Worm (Caenorhabditis elegans) whole organism, young adult: ENCODE results near the gene fbxc-54.

Source experiments
- D2030.7 ChIP-seq: fragments of 200-800 bp; sonication (Bioruptor generic); IDR thresholded peaks from 2 replicates; pipeline ENCODE4 v1.3.6; 2022; ENCODE audit warnings: missing genetic modification reagents, missing genetic modification characterization, missing compliant biosample characterization
- F37B4.10 ChIP-seq: fragments of 200-800 bp; sonication (Bioruptor generic); IDR thresholded peaks from 2 replicates; pipeline ENCODE4 v1.3.6; 2022; ENCODE audit warnings: missing genetic modification characterization, missing compliant biosample characterization
- F49E8.2 ChIP-seq: sonication (generic microtip); optimal IDR thresholded peaks from 3 replicates; lab custom pipeline; 2017; ENCODE audit warnings: missing genetic modification characterization, mild to moderate bottlenecking, missing compliant biosample characterization, antibody characterized with exemption, moderate library complexity; ENCODE audit not compliant: insufficient read depth
- K12H6.12 ChIP-seq: fragments of 200-800 bp; sonication (Bioruptor generic); optimal IDR thresholded peaks from 2 replicates; lab custom pipeline; 2018; ENCODE audit warnings: mild to moderate bottlenecking, missing genetic modification characterization, missing compliant biosample characterization
- T26A5.8 ChIP-seq: sonication (generic microtip); optimal IDR thresholded peaks from 2 replicates; lab custom pipeline; 2016; ENCODE audit warnings: missing genetic modification characterization, missing compliant biosample characterization
- atf-7 ChIP-seq: sonication (generic microtip); optimal IDR thresholded peaks from 2 replicates; lab custom pipeline; 2017; ENCODE audit warnings: mild to moderate bottlenecking, missing genetic modification characterization, missing compliant biosample characterization
- attf-5 ChIP-seq: fragments of 200-800 bp; sonication (Bioruptor generic); optimal IDR thresholded peaks from 2 replicates; lab custom pipeline; 2018; ENCODE audit warnings: mild to moderate bottlenecking, missing genetic modification characterization, missing compliant biosample characterization
- cebp-1 ChIP-seq, 2 experiments: fragments of 200-800 bp in 1 of 2; sonication (Bioruptor generic) in 1 of 2; sonication (generic microtip) in 1 of 2; IDR thresholded peaks in 1 of 2; optimal IDR thresholded peaks in 1 of 2; 2 replicates each; pipeline versions ENCODE4 v1.3.6 to Lab custom; 2017 to 2022; ENCODE audit warnings: missing compliant biosample characterization in 2 of 2, missing genetic modification characterization in 2 of 2, mild to moderate bottlenecking in 1 of 2, missing genetic modification reagents in 1 of 2, moderate library complexity in 1 of 2
- cebp-2 ChIP-seq: fragments of 200-800 bp; sonication (Bioruptor generic); IDR thresholded peaks from 2 replicates; pipeline ENCODE4 v1.3.6; 2022; ENCODE audit warnings: missing genetic modification characterization, missing compliant biosample characterization
- ceh-27 ChIP-seq: fragments of 200-800 bp; sonication (Bioruptor generic); optimal IDR thresholded peaks from 2 replicates; lab custom pipeline; 2018; ENCODE audit warnings: mild to moderate bottlenecking, missing genetic modification characterization, moderate library complexity, missing compliant biosample characterization
- ceh-91 ChIP-seq: fragments of 200-800 bp; sonication (Bioruptor generic); IDR thresholded peaks from 2 replicates; pipeline ENCODE4 v1.3.6; 2022; ENCODE audit warnings: missing genetic modification reagents, missing genetic modification characterization, missing compliant biosample characterization
- dox-1 ChIP-seq: fragments of 200-800 bp; sonication (Bioruptor generic); IDR thresholded peaks from 2 replicates; pipeline ENCODE4 v1.3.6; 2022; ENCODE audit warnings: missing genetic modification reagents, missing genetic modification characterization, missing compliant biosample characterization
- dpl-1 ChIP-seq: fragments of 150-350 bp; optimal IDR thresholded peaks from 2 replicates; lab custom pipeline; 2014; ENCODE audit warnings: missing biosample characterization, missing genetic modification reagents, missing genetic modification characterization
- egrh-3 ChIP-seq: fragments of 200-800 bp; sonication (Bioruptor generic); IDR thresholded peaks from 2 replicates; pipeline ENCODE4 v1.3.6; 2022; ENCODE audit warnings: missing genetic modification reagents, missing genetic modification characterization, missing compliant biosample characterization
- ets-4 ChIP-seq: fragments of 200-800 bp; sonication (Bioruptor generic); optimal IDR thresholded peaks from 2 replicates; lab custom pipeline; 2018; ENCODE audit warnings: mild to moderate bottlenecking, missing genetic modification characterization, missing compliant biosample characterization
- fkh-3 ChIP-seq: sonication (generic microtip); optimal IDR thresholded peaks from 2 replicates; lab custom pipeline; 2016; ENCODE audit warnings: mild to moderate bottlenecking, missing genetic modification characterization, missing compliant biosample characterization
- him-1 ChIP-seq: sonication (generic microtip); optimal IDR thresholded peaks from 2 replicates; lab custom pipeline; 2016; ENCODE audit warnings: missing genotype, missing genetic modification reagents, missing genetic modification characterization, missing compliant biosample characterization
- hmg-20 ChIP-seq: fragments of 200-800 bp; sonication (Bioruptor generic); IDR thresholded peaks from 2 replicates; pipeline ENCODE4 v1.3.6; 2022; ENCODE audit warnings: missing genetic modification reagents, missing genetic modification characterization, missing compliant biosample characterization
- let-607 ChIP-seq, 2 experiments: fragments of 200-800 bp in 1 of 2; sonication (Bioruptor generic) in 1 of 2; sonication (generic microtip) in 1 of 2; optimal IDR thresholded peaks; 2 replicates each; lab custom pipeline; 2016 to 2018; ENCODE audit warnings: mild to moderate bottlenecking in 2 of 2, missing compliant biosample characterization in 2 of 2, missing genetic modification characterization in 2 of 2, moderate library complexity in 2 of 2, missing genotype in 1 of 2
- nfya-1 ChIP-seq: sonication (generic microtip); optimal IDR thresholded peaks from 2 replicates; lab custom pipeline; 2017; ENCODE audit warnings: antibody characterized with exemption, missing compliant biosample characterization, missing genetic modification characterization, borderline replicate concordance; ENCODE audit not compliant: insufficient read depth
- nfyb-1 ChIP-seq: fragments of 200-800 bp; sonication (Bioruptor generic); IDR thresholded peaks from 2 replicates; pipeline ENCODE4 v1.3.6; 2022; ENCODE audit warnings: missing genetic modification reagents, missing genetic modification characterization, missing compliant biosample characterization
- nhr-80 ChIP-seq: sonication (generic microtip); optimal IDR thresholded peaks from 2 replicates; lab custom pipeline; 2016; ENCODE audit warnings: missing genetic modification characterization, missing compliant biosample characterization
- snpc-4 ChIP-seq, 5 experiments: fragments of 150-350 bp in 1 of 5; sonication (generic microtip) in 4 of 5; optimal IDR thresholded peaks; 2 replicates each; lab custom pipeline; 2014 to 2018; ENCODE audit warnings: missing genetic modification characterization in 5 of 5, missing biosample characterization in 3 of 5, antibody characterized with exemption in 2 of 5, mild to moderate bottlenecking in 2 of 5, missing compliant biosample characterization in 2 of 5, missing genotype in 2 of 5, moderate library complexity in 2 of 5, missing genetic modification reagents in 1 of 5

The fbxc-54 gene

ce11 chrII:76662-77061 is 45.1 kb downstream of the fbxc-54 start:
- no peak for TF ChIP-seq fkh-3 (tag; lab: Kevin White, UChicago)
- peak; percentile 82 for TF ChIP-seq nhr-80 (tag; lab: Kevin White, UChicago)
- 0 out of 2 replicates have a peak, but pooled peaks have one; percentile 22 for TF ChIP-seq dox-1 (GFP tag; lab: Robert Waterston, UW)

ce11 chrII:79166-79565 is 47.6 kb downstream of the fbxc-54 start, which contains the start of gene C23H3.9:
Gene C23H3.9, minus strand, starts transcription at chrII:79266.
- TF ChIP-seq K12H6.12 (tag; lab: Kevin White, UChicago) (no peak), T26A5.8 (tag; lab: Kevin White, UChicago) (no peak), cebp-1 (GFP tag; IDR thresholded peaks at IDR 0.05; lab: Robert Waterston, UW) (no peak), cebp-1 (tag; optimal IDR thresholded peaks at IDR 0.05; lab: Kevin White, UChicago) (no peak), attf-5 (GFP tag; lab: Kevin White, UChicago) (no peak), let-607 (tag; optimal IDR thresholded peaks at IDR 0.05; lab: Kevin White, UChicago) (no peak), ceh-91 (GFP tag; lab: Robert Waterston, UW) (no peak), snpc-4 (GFP tag; optimal IDR thresholded peaks at IDR 0.05; lab: Kevin White, UChicago) (no peak), snpc-4 (tag; optimal IDR thresholded peaks at IDR 0.05; lab: Kevin White, UChicago) (no peak), cebp-2 (GFP tag; lab: Robert Waterston, UW) (no peak), him-1 (tag; lab: Kevin White, UChicago) (no peak), ets-4 (GFP tag; lab: Kevin White, UChicago) (no peak), F49E8.2 (tag; lab: Kevin White, UChicago) (no peak), dpl-1 (GFP tag; lab: Kevin White, UChicago) (no peak), atf-7 (no peak), hmg-20 (no peak), D2030.7 (no peak), nfyb-1 (GFP tag; lab: Robert Waterston, UW) (no peak), egrh-3 (GFP tag; lab: Robert Waterston, UW) (no peak), ceh-27 (GFP tag; lab: Kevin White, UChicago) (no peak), F37B4.10 (no peak), nfya-1 (tag; lab: Kevin White, UChicago) (no peak)
- TF ChIP-seq, all 124 proteins: peak for 0
